Fruit fly (Drosophila melanogaster) Kc167 (cell line): ENCODE measurements around the gene tipE.

Experiments
- Myc ChIP-seq: fragments of >200 bp; optimal IDR thresholded peaks from 2 replicates; lab custom pipeline; 2017; ENCODE audit warnings: missing external identifiers
- Sin3A ChIP-seq: fragments of >200 bp; optimal IDR thresholded peaks from 2 replicates; lab custom pipeline; 2018; ENCODE audit warnings: missing external identifiers
- h ChIP-seq: fragments of >200 bp; optimal IDR thresholded peaks from 3 replicates; lab custom pipeline; 2018; ENCODE audit warnings: missing external identifiers
- insv ChIP-seq: fragments of >200 bp; optimal IDR thresholded peaks from 3 replicates; lab custom pipeline; 2018; ENCODE audit warnings: missing external identifiers
- psq ChIP-seq: fragments of >200 bp; optimal IDR thresholded peaks from 2 replicates; lab custom pipeline; 2017; ENCODE audit warnings: missing external identifiers
- ttk ChIP-seq: sonication (Bioruptor generic); optimal IDR thresholded peaks from 2 replicates; lab custom pipeline; 2017; ENCODE audit warnings: missing external identifiers

The tipE gene

dm6 chr3L:4215079-4215478 lies 26.8 kb downstream of the tipE start, which contains the start of gene Cpr64Ad:
Cpr64Ad (plus strand) TSS chr3L:4215379.
- TF ChIP-seq insv (lab: Kevin White, UChicago) (no peak), Myc (lab: Kevin White, UChicago) (no peak), Sin3A (lab: Kevin White, UChicago) (no peak), psq (lab: Kevin White, UChicago) (no peak), ttk (no peak), h (lab: Kevin White, UChicago) (no peak)

dm6 chr3L:4219291-4220228 lies 31.3 kb downstream of the tipE start:
- TF ChIP-seq insv (lab: Kevin White, UChicago) (no peak), Myc (lab: Kevin White, UChicago) (no peak), psq (lab: Kevin White, UChicago) (no peak)

dm6 chr3L:4220679-4221078 lies 32.4 kb downstream of the tipE start:
- TF ChIP-seq insv (lab: Kevin White, UChicago), result no peak
- no peak for TF ChIP-seq Myc (lab: Kevin White, UChicago)
- no peak for TF ChIP-seq psq (lab: Kevin White, UChicago)
- TF ChIP-seq h (lab: Kevin White, UChicago), result no peak
- TF ChIP-seq ttk, result no peak
- no peak for TF ChIP-seq Sin3A (lab: Kevin White, UChicago)

- TF ChIP-seq h (lab: Kevin White, UChicago) (no peak), psq (lab: Kevin White, UChicago) (no peak), insv (lab: Kevin White, UChicago) (no peak), Myc (lab: Kevin White, UChicago) (no peak), ttk (no peak), Sin3A (lab: Kevin White, UChicago) (no peak)
These were observed 33.0 kb downstream of the tipE start for dm6 chr3L:4221226-4221770.

- no peak for TF ChIP-seq psq (lab: Kevin White, UChicago)
- no peak for TF ChIP-seq h (lab: Kevin White, UChicago)
- TF ChIP-seq insv (lab: Kevin White, UChicago), result no peak
- no peak for TF ChIP-seq Sin3A (lab: Kevin White, UChicago)
These were observed 33.5 kb downstream of the tipE start for dm6 chr3L:4221792-4222191.

dm6 chr3L:4225647-4226470 lies 37.6 kb downstream of the tipE start:
- TF ChIP-seq h (lab: Kevin White, UChicago), result no peak
- no peak for TF ChIP-seq psq (lab: Kevin White, UChicago)
- TF ChIP-seq insv (lab: Kevin White, UChicago), result no peak
- no peak for TF ChIP-seq ttk
- no peak for TF ChIP-seq Sin3A (lab: Kevin White, UChicago)
- TF ChIP-seq Myc (lab: Kevin White, UChicago), result no peak

- TF ChIP-seq psq (lab: Kevin White, UChicago) (no peak), insv (lab: Kevin White, UChicago) (no peak), Myc (lab: Kevin White, UChicago) (no peak), Sin3A (lab: Kevin White, UChicago) (no peak), h (lab: Kevin White, UChicago) (no peak), ttk (no peak)
These were observed 38.9 kb downstream of the tipE start, which contains the start of gene CG46460 for dm6 chr3L:4227164-4227563. CG46460 (minus strand) TSS chr3L:4227302.

- TF ChIP-seq Myc (lab: Kevin White, UChicago), result no peak
- TF ChIP-seq Sin3A (lab: Kevin White, UChicago), result no peak
- no peak for TF ChIP-seq psq (lab: Kevin White, UChicago)
- TF ChIP-seq h (lab: Kevin White, UChicago), result no peak
- TF ChIP-seq insv (lab: Kevin White, UChicago), result no peak
- no peak for TF ChIP-seq ttk
These were observed 40.0 kb downstream of the tipE start for dm6 chr3L:4228187-4228836.

- TF ChIP-seq h (lab: Kevin White, UChicago) (no peak), Myc (lab: Kevin White, UChicago) (no peak), insv (lab: Kevin White, UChicago) (no peak), psq (lab: Kevin White, UChicago) (no peak), ttk (no peak), Sin3A (lab: Kevin White, UChicago) (no peak)
These were observed 41.2 kb downstream of the tipE start for dm6 chr3L:4229365-4229967.

dm6 chr3L:4230357-4230901 lies 42.1 kb downstream of the tipE start:
- TF ChIP-seq Myc (lab: Kevin White, UChicago) (no peak), ttk (no peak), Sin3A (lab: Kevin White, UChicago) (no peak), insv (lab: Kevin White, UChicago) (no peak), psq (lab: Kevin White, UChicago) (no peak), h (lab: Kevin White, UChicago) (no peak)
